Worm (Caenorhabditis elegans) whole organism, late embryonic: ENCODE results near the gene ZK180.6.

Experiments used
- ahr-1 ChIP-seq: sonication (generic microtip); optimal IDR thresholded peaks from 2 replicates; lab custom pipeline; 2016; ENCODE audit warnings: missing genetic modification characterization, missing compliant biosample characterization
- ceh-24 ChIP-seq: sonication (generic microtip); optimal IDR thresholded peaks from 2 replicates; lab custom pipeline; 2016; ENCODE audit warnings: mild to moderate bottlenecking, missing genetic modification characterization, missing compliant biosample characterization
- fkh-10 ChIP-seq: fragments of 150-350 bp; optimal IDR thresholded peaks from 2 replicates; lab custom pipeline; 2014; ENCODE audit warnings: missing biosample characterization, missing genetic modification reagents, missing genetic modification characterization
- hlh-13 ChIP-seq: fragments of 200-800 bp; sonication (Bioruptor generic); optimal IDR thresholded peaks from 2 replicates; lab custom pipeline; 2018; ENCODE audit warnings: mild to moderate bottlenecking, missing genetic modification characterization, missing compliant biosample characterization
- nhr-11 ChIP-seq: fragments of 150-350 bp; optimal IDR thresholded peaks from 2 replicates; lab custom pipeline; 2014; ENCODE audit warnings: missing biosample characterization, missing genetic modification characterization
- pha-4 ChIP-seq: fragments of 150-350 bp; optimal IDR thresholded peaks from 2 replicates; lab custom pipeline; 2018; ENCODE audit warnings: missing biosample characterization, missing genetic modification reagents, missing genetic modification characterization
- unc-55 ChIP-seq: sonication (generic microtip); optimal IDR thresholded peaks from 2 replicates; lab custom pipeline; 2017; ENCODE audit warnings: missing biosample characterization, missing genetic modification reagents, missing genetic modification characterization

- TF ChIP-seq hlh-13 (GFP tag; lab: Kevin White, UChicago) (no peak), unc-55 (GFP tag; lab: Kevin White, UChicago) (no peak), ahr-1 (no peak), fkh-10 (no peak), nhr-11 (tag; lab: Kevin White, UChicago) (no peak), ceh-24 (no peak), pha-4 (tag; lab: Kevin White, UChicago) (no peak)
Measured at ce11 chrIV:4523461-4523860, 1.4 kb downstream of the ZK180.6 start.
